Fruit fly (Drosophila melanogaster) whole organism, embryonic: ENCODE data around the gene galla-2.
A peak's percentile ranks its signal among the peaks of the same experiment; 100 is the strongest.

Experiments
- Bgb ChIP-seq: fragments of 200-800 bp; sonication (Bioruptor generic); IDR thresholded peaks from 2 replicates; pipeline ENCODE4 v1.3.6; 2022; ENCODE audit warnings: missing biosample characterization, missing genetic modification characterization; ENCODE audit not compliant: partially characterized antibody
- CG10366 ChIP-seq: fragments of 200-800 bp; sonication (Bioruptor generic); IDR thresholded peaks from 2 replicates; pipeline ENCODE4 v1.3.6; 2022; ENCODE audit warnings: missing biosample characterization, missing genetic modification characterization
- CG10565 ChIP-seq: fragments of 200-800 bp; sonication (Bioruptor generic); optimal IDR thresholded peaks from 3 replicates; lab custom pipeline; 2016; ENCODE audit warnings: missing biosample characterization, mild to moderate bottlenecking, missing genetic modification characterization
- CG11456 ChIP-seq: fragments of 200-800 bp; sonication (Bioruptor generic); IDR thresholded peaks from 3 replicates; pipeline ENCODE4 v1.3.6; 2022; ENCODE audit warnings: missing biosample characterization, missing genetic modification characterization
- CG12299 ChIP-seq: fragments of 200-800 bp; sonication (Bioruptor generic); optimal IDR thresholded peaks from 2 replicates; lab custom pipeline; 2018; ENCODE audit warnings: missing biosample characterization, mild to moderate bottlenecking, missing genetic modification characterization
- CG12769 ChIP-seq: fragments of 200-800 bp; sonication (Bioruptor generic); optimal IDR thresholded peaks from 2 replicates; lab custom pipeline; 2019; ENCODE audit warnings: missing biosample characterization, mild to moderate bottlenecking, missing genetic modification characterization, moderate library complexity
- CG12942 ChIP-seq: fragments of 200-800 bp; sonication (Bioruptor generic); optimal IDR thresholded peaks from 3 replicates; lab custom pipeline; 2016; ENCODE audit warnings: missing biosample characterization, missing genetic modification characterization
- CG13123 ChIP-seq: fragments of 200-800 bp; sonication (Bioruptor generic); optimal IDR thresholded peaks from 2 replicates; lab custom pipeline; 2016; ENCODE audit warnings: missing biosample characterization, missing genetic modification characterization
- CG30403 ChIP-seq: fragments of 200-800 bp; sonication (Bioruptor generic); optimal IDR thresholded peaks from 3 replicates; lab custom pipeline; 2016; ENCODE audit warnings: missing biosample characterization, missing genetic modification characterization
- CG31365 ChIP-seq: fragments of 200-800 bp; sonication (Bioruptor generic); optimal IDR thresholded peaks from 2 replicates; lab custom pipeline; 2018; ENCODE audit warnings: missing biosample characterization, mild to moderate bottlenecking, missing genetic modification characterization
- CG3163 ChIP-seq: fragments of 200-800 bp; sonication (Bioruptor generic); optimal IDR thresholded peaks from 3 replicates; lab custom pipeline; 2016; ENCODE audit warnings: missing biosample characterization, missing genetic modification characterization
- CG32772 ChIP-seq: fragments of 200-800 bp; sonication (Bioruptor generic); IDR thresholded peaks from 2 replicates; pipeline ENCODE4 v1.3.6; 2022; ENCODE audit warnings: missing biosample characterization, missing genetic modification characterization
- CG4424 ChIP-seq: fragments of 200-800 bp; sonication (Bioruptor generic); optimal IDR thresholded peaks from 3 replicates; lab custom pipeline; 2016; ENCODE audit warnings: missing biosample characterization, missing genetic modification characterization
- CG4730 ChIP-seq: fragments of 200-800 bp; sonication (Bioruptor generic); IDR thresholded peaks from 2 replicates; pipeline ENCODE4 v1.3.6; 2022; ENCODE audit warnings: missing biosample characterization, missing genetic modification characterization
- CG5180 ChIP-seq: fragments of 200-800 bp; sonication (Bioruptor generic); optimal IDR thresholded peaks from 3 replicates; lab custom pipeline; 2017; ENCODE audit warnings: missing biosample characterization, missing genetic modification characterization, mild to moderate bottlenecking, moderate library complexity, missing genetic modification reagents
- CG6791 ChIP-seq: fragments of 200-800 bp; sonication (Bioruptor generic); IDR thresholded peaks from 3 replicates; pipeline ENCODE4 v1.3.6; 2022; ENCODE audit warnings: missing biosample characterization, missing genetic modification characterization; ENCODE audit not compliant: partially characterized antibody
- CoRest ChIP-seq: fragments of 200-800 bp; sonication (Bioruptor generic); optimal IDR thresholded peaks from 3 replicates; lab custom pipeline; 2018; ENCODE audit warnings: missing biosample characterization, mild to moderate bottlenecking, missing genetic modification characterization, moderate library complexity
- Dip2 ChIP-seq: fragments of 200-800 bp; sonication (Bioruptor generic); IDR thresholded peaks from 2 replicates; pipeline ENCODE4 v1.3.6; 2022; ENCODE audit warnings: missing biosample characterization, missing genetic modification characterization
- Fer3 ChIP-seq: fragments of 200-800 bp; sonication (Bioruptor generic); optimal IDR thresholded peaks from 2 replicates; lab custom pipeline; 2018; ENCODE audit warnings: missing biosample characterization, mild to moderate bottlenecking, missing genetic modification characterization, moderate library complexity
- Hand ChIP-seq: fragments of 200-800 bp; sonication (Bioruptor generic); optimal IDR thresholded peaks from 2 replicates; lab custom pipeline; 2017; ENCODE audit warnings: mild to moderate bottlenecking, missing biosample characterization, missing genetic modification reagents, missing genetic modification characterization
- HmgD ChIP-seq: fragments of 200-800 bp; sonication (Bioruptor generic); optimal IDR thresholded peaks from 3 replicates; lab custom pipeline; 2016; ENCODE audit warnings: missing biosample characterization, missing genetic modification characterization
- Hsf ChIP-seq: fragments of 200-800 bp; sonication (Bioruptor generic); optimal IDR thresholded peaks from 3 replicates; lab custom pipeline; 2016; ENCODE audit warnings: missing biosample characterization, missing genetic modification characterization
- Mad ChIP-seq: fragments of 200-800 bp; sonication (Bioruptor generic); optimal IDR thresholded peaks from 2 replicates; lab custom pipeline; 2016; ENCODE audit warnings: missing biosample characterization, missing genetic modification characterization
- Mes4 ChIP-seq: fragments of 200-800 bp; sonication (Bioruptor generic); optimal IDR thresholded peaks from 2 replicates; lab custom pipeline; 2016; ENCODE audit warnings: missing biosample characterization, missing genetic modification characterization
- Optix ChIP-seq: fragments of 200-800 bp; sonication (Bioruptor generic); IDR thresholded peaks from 3 replicates; pipeline ENCODE4 v1.3.6; 2022; ENCODE audit warnings: missing biosample characterization, missing genetic modification characterization
- Pdp1 ChIP-seq, 2 experiments: fragments of 200-800 bp; sonication (Bioruptor generic); optimal IDR thresholded peaks; 3 replicates each; lab custom pipeline; 2016; ENCODE audit warnings: missing biosample characterization in 2 of 2, missing genetic modification characterization in 2 of 2, mild to moderate bottlenecking in 1 of 2, moderate library complexity in 1 of 2
- Side ChIP-seq: fragments of 200-800 bp; sonication (Bioruptor generic); optimal IDR thresholded peaks from 2 replicates; lab custom pipeline; 2016; ENCODE audit warnings: missing biosample characterization, missing genetic modification characterization
- Taf1 ChIP-seq: fragments of 200-800 bp; sonication (Bioruptor generic); IDR thresholded peaks from 2 replicates; pipeline ENCODE4 v1.3.6; 2022; ENCODE audit warnings: missing biosample characterization, missing genetic modification characterization
- abd-A ChIP-seq: fragments of 200-800 bp; sonication (Bioruptor generic); optimal IDR thresholded peaks from 3 replicates; lab custom pipeline; 2019; ENCODE audit warnings: missing biosample characterization, mild to moderate bottlenecking, missing genetic modification characterization, moderate library complexity
- al ChIP-seq: fragments of 200-800 bp; sonication (Bioruptor generic); IDR thresholded peaks from 2 replicates; pipeline ENCODE4 v1.3.6; 2022; ENCODE audit warnings: missing biosample characterization, missing genetic modification characterization
- ase ChIP-seq: fragments of 200-800 bp; sonication (Bioruptor generic); IDR thresholded peaks from 3 replicates; pipeline ENCODE4 v1.3.6; 2022; ENCODE audit warnings: missing biosample characterization, missing genetic modification characterization
- ash1 ChIP-seq: fragments of 200-800 bp; sonication (Bioruptor generic); optimal IDR thresholded peaks from 2 replicates; lab custom pipeline; 2018; ENCODE audit warnings: missing biosample characterization, mild to moderate bottlenecking, missing genetic modification characterization
- az2 ChIP-seq: fragments of 200-800 bp; sonication (Bioruptor generic); optimal IDR thresholded peaks from 3 replicates; lab custom pipeline; 2016; ENCODE audit warnings: missing biosample characterization, missing genetic modification characterization
- da ChIP-seq: fragments of 200-800 bp; sonication (Bioruptor generic); optimal IDR thresholded peaks from 2 replicates; lab custom pipeline; 2016; ENCODE audit warnings: missing biosample characterization, missing genetic modification characterization
- dan ChIP-seq: fragments of 200-800 bp; sonication (Bioruptor generic); IDR thresholded peaks from 2 replicates; pipeline ENCODE4 v1.3.6; 2022; ENCODE audit warnings: missing biosample characterization, missing genetic modification characterization
- emc ChIP-seq: fragments of 200-800 bp; sonication (Bioruptor generic); optimal IDR thresholded peaks from 2 replicates; lab custom pipeline; 2016; ENCODE audit warnings: missing biosample characterization, missing genetic modification characterization
- fu2 ChIP-seq: fragments of 200-800 bp; sonication (Bioruptor generic); optimal IDR thresholded peaks from 2 replicates; lab custom pipeline; 2016; ENCODE audit warnings: missing biosample characterization, missing genetic modification characterization
- gfzf ChIP-seq: fragments of 200-800 bp; sonication (Bioruptor generic); optimal IDR thresholded peaks from 2 replicates; lab custom pipeline; 2016; ENCODE audit warnings: missing biosample characterization, mild to moderate bottlenecking, missing genetic modification characterization, moderate library complexity
- her ChIP-seq: fragments of 200-800 bp; sonication (Bioruptor generic); optimal IDR thresholded peaks from 2 replicates; lab custom pipeline; 2016; ENCODE audit warnings: missing biosample characterization, missing genetic modification characterization
- ind ChIP-seq: fragments of 200-800 bp; sonication (Bioruptor generic); optimal IDR thresholded peaks from 3 replicates; lab custom pipeline; 2016; ENCODE audit warnings: missing biosample characterization, missing genetic modification characterization
- ken ChIP-seq: fragments of 200-800 bp; sonication (Bioruptor generic); IDR thresholded peaks from 3 replicates; pipeline ENCODE4 v1.3.6; 2022; ENCODE audit warnings: missing biosample characterization, missing genetic modification characterization
- klu ChIP-seq: fragments of 200-800 bp; sonication (Bioruptor generic); IDR thresholded peaks from 2 replicates; pipeline ENCODE4 v1.3.6; 2022; ENCODE audit warnings: missing biosample characterization, missing genetic modification characterization
- lbe ChIP-seq: fragments of 200-800 bp; sonication (Bioruptor generic); optimal IDR thresholded peaks from 2 replicates; lab custom pipeline; 2016; ENCODE audit warnings: missing biosample characterization, mild to moderate bottlenecking, missing genetic modification characterization
- mam ChIP-seq: fragments of 200-800 bp; sonication (Bioruptor generic); optimal IDR thresholded peaks from 3 replicates; lab custom pipeline; 2016; ENCODE audit warnings: missing biosample characterization, missing genetic modification characterization
- pan ChIP-seq, 4 experiments: fragments of >200 bp in 3 of 4; fragments of 200-800 bp in 1 of 4; sonication (Bioruptor generic) in 1 of 4; optimal IDR thresholded peaks in 3 of 4; IDR thresholded peaks in 1 of 4; 2 replicates each; pipeline versions ENCODE4 v1.3.6 to Lab custom; 2017 to 2022; ENCODE audit warnings: missing biosample characterization in 2 of 4, missing genetic modification characterization in 2 of 4, mixed read lengths in 1 of 4
- pnt ChIP-seq: fragments of 200-800 bp; sonication (Bioruptor generic); optimal IDR thresholded peaks from 3 replicates; lab custom pipeline; 2016; ENCODE audit warnings: missing biosample characterization, missing genetic modification characterization
- ranshi ChIP-seq: fragments of 200-800 bp; sonication (Bioruptor generic); IDR thresholded peaks from 2 replicates; pipeline ENCODE4 v1.3.6; 2022; ENCODE audit warnings: missing biosample characterization, missing genetic modification characterization
- sens ChIP-seq: fragments of 200-800 bp; sonication (Bioruptor generic); peaks from one replicate; lab custom pipeline; 2016; ENCODE audit warnings: missing biosample characterization, missing genetic modification characterization
- sisA ChIP-seq: fragments of 200-800 bp; sonication (Bioruptor generic); IDR thresholded peaks from 2 replicates; pipeline ENCODE4 v1.3.6; 2022; ENCODE audit warnings: missing biosample characterization, missing genetic modification characterization
- toy ChIP-seq: fragments of 200-800 bp; sonication (Bioruptor generic); IDR thresholded peaks from 2 replicates; pipeline ENCODE4 v1.3.6; 2022; ENCODE audit warnings: missing biosample characterization, missing genetic modification characterization
- vvl ChIP-seq: fragments of 200-800 bp; sonication (Bioruptor generic); IDR thresholded peaks from 2 replicates; pipeline ENCODE4 v1.3.6; 2022; ENCODE audit warnings: missing biosample characterization, missing genetic modification characterization
- zen ChIP-seq: fragments of 200-800 bp; sonication (Bioruptor generic); optimal IDR thresholded peaks from 3 replicates; lab custom pipeline; 2018; ENCODE audit warnings: missing biosample characterization, mild to moderate bottlenecking, missing genetic modification characterization, moderate library complexity

The galla-2 gene

dm6 chr3L:10931430-10931829, 48.7 kb downstream of the galla-2 start (continued):
- TF ChIP-seq HmgD (no peak), fu2 (GFP tag; lab: Kevin White, UChicago) (no peak), CoRest (tag; lab: Kevin White, UChicago) (peak; percentile 37), Bgb (no peak), ken (no peak), az2 (GFP tag; lab: Kevin White, UChicago) (peak; percentile 27), Dip2 (no peak), da (no peak), sisA (GFP tag; lab: Robert Waterston, UW) (0 out of 2 replicates have a peak, but pooled peaks have one; percentile 32), Taf1 (no peak), al (GFP tag; lab: Robert Waterston, UW) (no peak), CG4730 (GFP tag; lab: Robert Waterston, UW) (peak; percentile 31; the same call in 1 of the 2 replicates), CG10565 (GFP tag; lab: Kevin White, UChicago) (no peak), lbe (GFP tag; lab: Kevin White, UChicago) (no peak), mam (GFP tag; lab: Kevin White, UChicago) (no peak), Mes4 (no peak), ase (no peak), CG11456 (GFP tag; lab: Robert Waterston, UW) (no peak), emc (no peak), sens (GFP tag; lab: Kevin White, UChicago) (peak; percentile 47), CG12299 (no peak), CG3163 (GFP tag; lab: Kevin White, UChicago) (no peak), CG30403 (GFP tag; lab: Kevin White, UChicago) (peak; percentile 31), CG13123 (GFP tag; lab: Kevin White, UChicago) (no peak), Pdp1 (GFP tag; optimal IDR thresholded peaks at IDR 0.05; lab: Kevin White, UChicago) (no peak), Hand (no peak), dan (no peak), CG12769 (tag; lab: Kevin White, UChicago) (no peak), ranshi (GFP tag; lab: Robert Waterston, UW) (no peak), toy (GFP tag; lab: Robert Waterston, UW) (no peak), gfzf (no peak), ind (GFP tag; lab: Kevin White, UChicago) (peak; percentile 12), Mad (GFP tag; lab: Kevin White, UChicago) (no peak), CG10366 (GFP tag; lab: Robert Waterston, UW) (peak; percentile 21; the same call in 1 of the 2 replicates), Fer3 (no peak), CG5180 (GFP tag; lab: Kevin White, UChicago) (no peak), Hsf (GFP tag; lab: Kevin White, UChicago) (no peak), vvl (GFP tag; lab: Robert Waterston, UW) (0 out of 2 replicates have a peak, but pooled peaks have one; percentile 31), pan (optimal IDR thresholded peaks at IDR 0.05; lab: Kevin White, UChicago) (no peak), pan (GFP tag; optimal IDR thresholded peaks at IDR 0.05 in 1 of 2, IDR thresholded peaks at IDR 0.05 in 1 of 2) (peak in 1 of 2 experiments; percentile 25), CG31365 (tag; lab: Kevin White, UChicago) (no peak), klu (GFP tag; lab: Robert Waterston, UW) (0 out of 2 replicates have a peak, but pooled peaks have one; percentile 18), ash1 (GFP tag; lab: Kevin White, UChicago) (no peak), zen (tag; lab: Kevin White, UChicago) (no peak), pnt (GFP tag; lab: Kevin White, UChicago) (no peak), abd-A (tag; lab: Kevin White, UChicago) (no peak), her (GFP tag; lab: Kevin White, UChicago) (no peak), CG12942 (GFP tag; lab: Kevin White, UChicago) (peak; percentile 4), Optix (GFP tag; lab: Robert Waterston, UW) (no peak), CG4424 (GFP tag; lab: Kevin White, UChicago) (peak; percentile 57), Side (no peak), CG32772 (no peak), CG6791 (GFP tag; lab: Robert Waterston, UW) (no peak)
